Fruit fly (Drosophila melanogaster) whole organism, embryonic: ENCODE data around the gene GstD5.

Experiments used
- Adf1 ChIP-seq: fragments of 200-800 bp; sonication (Bioruptor generic); IDR thresholded peaks from 2 replicates; pipeline ENCODE4 v1.3.6; 2022; ENCODE audit warnings: missing biosample characterization, missing genetic modification characterization
- Asciz ChIP-seq: fragments of 200-800 bp; sonication (Bioruptor generic); optimal IDR thresholded peaks from 2 replicates; lab custom pipeline; 2017; ENCODE audit warnings: missing biosample characterization, mild to moderate bottlenecking, missing genetic modification characterization, missing genetic modification reagents
- B-H1 ChIP-seq: fragments of 200-800 bp; sonication (Bioruptor generic); IDR thresholded peaks from 3 replicates; pipeline ENCODE4 v1.3.6; 2022; ENCODE audit warnings: missing biosample characterization, missing genetic modification characterization
- BEAF-32 ChIP-seq: fragments of 200-800 bp; sonication (Bioruptor generic); optimal IDR thresholded peaks from 3 replicates; lab custom pipeline; 2017; ENCODE audit warnings: missing biosample characterization, missing genetic modification characterization, mild to moderate bottlenecking, moderate library complexity, missing genetic modification reagents
- Blimp-1 ChIP-seq: fragments of 200-800 bp; sonication (Bioruptor generic); optimal IDR thresholded peaks from 3 replicates; lab custom pipeline; 2018; ENCODE audit warnings: missing biosample characterization, missing genetic modification characterization, mild to moderate bottlenecking, moderate library complexity, missing genetic modification reagents
- CG1529 ChIP-seq: fragments of 200-800 bp; sonication (Bioruptor generic); optimal IDR thresholded peaks from 3 replicates; lab custom pipeline; 2018; ENCODE audit warnings: missing biosample characterization, missing genetic modification characterization
- CG1603 ChIP-seq: fragments of 200-800 bp; sonication (Bioruptor generic); optimal IDR thresholded peaks from 2 replicates; lab custom pipeline; 2019; ENCODE audit warnings: missing biosample characterization, mild to moderate bottlenecking, missing genetic modification characterization, moderate library complexity
- CG17186 ChIP-seq: fragments of 200-800 bp; sonication (Bioruptor generic); optimal IDR thresholded peaks from 3 replicates; lab custom pipeline; 2017; ENCODE audit warnings: missing biosample characterization, missing genetic modification reagents, missing genetic modification characterization
- CG17361 ChIP-seq: fragments of 200-800 bp; sonication (Bioruptor generic); IDR thresholded peaks from 3 replicates; pipeline ENCODE4 v1.3.6; 2022; ENCODE audit warnings: missing biosample characterization, missing genetic modification characterization
- CG17829 ChIP-seq: fragments of 200-800 bp; optimal IDR thresholded peaks from 2 replicates; lab custom pipeline; 2019; ENCODE audit warnings: missing biosample characterization, mild to moderate bottlenecking, missing genetic modification characterization, moderate library complexity
- CG32767 ChIP-seq: fragments of 200-800 bp; sonication (Bioruptor generic); IDR thresholded peaks from 2 replicates; pipeline ENCODE4 v1.3.6; 2022; ENCODE audit warnings: missing biosample characterization, missing genetic modification characterization
- CG4328 ChIP-seq: fragments of 200-800 bp; sonication (Bioruptor generic); optimal IDR thresholded peaks from 3 replicates; lab custom pipeline; 2017; ENCODE audit warnings: missing biosample characterization, missing genetic modification reagents, missing genetic modification characterization
- CG4854 ChIP-seq: fragments of 200-800 bp; sonication (Bioruptor generic); optimal IDR thresholded peaks from 2 replicates; lab custom pipeline; 2016; ENCODE audit warnings: missing biosample characterization, missing genetic modification characterization, inconsistent platforms
- CG6272 ChIP-seq: fragments of 200-800 bp; sonication (Bioruptor generic); IDR thresholded peaks from 2 replicates; pipeline ENCODE4 v1.3.6; 2022; ENCODE audit warnings: missing biosample characterization, missing genetic modification characterization
- CG6765 ChIP-seq: fragments of 200-800 bp; sonication (Bioruptor generic); optimal IDR thresholded peaks from 3 replicates; lab custom pipeline; 2017; ENCODE audit warnings: missing biosample characterization, mild to moderate bottlenecking, missing genetic modification characterization
- CG8478 ChIP-seq: fragments of >200 bp; optimal IDR thresholded peaks from 2 replicates; lab custom pipeline; 2018
- CG9727 ChIP-seq: fragments of 200-800 bp; sonication (Bioruptor generic); optimal IDR thresholded peaks from 3 replicates; lab custom pipeline; 2017; ENCODE audit warnings: missing biosample characterization, mild to moderate bottlenecking, missing genetic modification characterization
- Camta ChIP-seq: fragments of 200-800 bp; sonication (Bioruptor generic); optimal IDR thresholded peaks from 2 replicates; lab custom pipeline; 2016; ENCODE audit warnings: missing biosample characterization, missing genetic modification characterization
- Chrac-16 ChIP-seq: fragments of 200-800 bp; sonication (Bioruptor generic); optimal IDR thresholded peaks from 3 replicates; lab custom pipeline; 2016; ENCODE audit warnings: missing biosample characterization, missing genetic modification characterization
- Dfd ChIP-seq, 2 experiments: fragments of >200 bp; optimal IDR thresholded peaks; 2 replicates each; lab custom pipeline; 2017; ENCODE audit warnings: missing biosample characterization in 2 of 2, missing genetic modification characterization in 2 of 2
- Dll ChIP-seq: fragments of 200-800 bp; sonication (Bioruptor generic); IDR thresholded peaks from 4 replicates; pipeline ENCODE4 v1.3.6; 2022; ENCODE audit warnings: missing biosample characterization, missing genetic modification characterization; ENCODE audit not compliant: partially characterized antibody
- E2f1 ChIP-seq: fragments of 200-800 bp; sonication (Bioruptor generic); IDR thresholded peaks from 2 replicates; pipeline ENCODE4 v1.3.6; 2022; ENCODE audit warnings: missing biosample characterization, missing genetic modification characterization
- E2f2 ChIP-seq: fragments of 200-800 bp; sonication (Bioruptor generic); IDR thresholded peaks from 2 replicates; pipeline ENCODE4 v1.3.6; 2022; ENCODE audit warnings: missing biosample characterization, missing genetic modification characterization
- Eip74EF ChIP-seq, 2 experiments: fragments of 200-800 bp in 1 of 2; fragments of >200 bp in 1 of 2; sonication (Bioruptor generic) in 1 of 2; optimal IDR thresholded peaks; 2 replicates each; lab custom pipeline; 2017 to 2019; ENCODE audit warnings: missing biosample characterization in 2 of 2, missing genetic modification characterization in 2 of 2, mild to moderate bottlenecking in 1 of 2, moderate library complexity in 1 of 2
- Fer2 ChIP-seq: fragments of 200-800 bp; sonication (Bioruptor generic); optimal IDR thresholded peaks from 2 replicates; lab custom pipeline; 2018; ENCODE audit warnings: missing biosample characterization, mild to moderate bottlenecking, missing genetic modification characterization, moderate library complexity
- GATAe ChIP-seq: fragments of 200-800 bp; sonication (Bioruptor generic); conservative IDR thresholded peaks from 2 replicates; pipeline ENCODE4 v1.3.6; 2022; ENCODE audit warnings: missing biosample characterization, missing genetic modification characterization
- H15 ChIP-seq: fragments of 200-800 bp; sonication (Bioruptor generic); IDR thresholded peaks from 3 replicates; pipeline ENCODE4 v1.3.6; 2022; ENCODE audit warnings: missing biosample characterization, missing genetic modification characterization
- Hand ChIP-seq: fragments of 200-800 bp; sonication (Bioruptor generic); optimal IDR thresholded peaks from 2 replicates; lab custom pipeline; 2017; ENCODE audit warnings: mild to moderate bottlenecking, missing biosample characterization, missing genetic modification reagents, missing genetic modification characterization
- Hey ChIP-seq: fragments of 200-800 bp; sonication (Bioruptor generic); optimal IDR thresholded peaks from 3 replicates; lab custom pipeline; 2018; ENCODE audit warnings: missing biosample characterization, mild to moderate bottlenecking, missing genetic modification characterization
- Hr51 ChIP-seq, 2 experiments: fragments of 200-800 bp; sonication (Bioruptor generic); optimal IDR thresholded peaks; 2 replicates in 1 of 2; 3 replicates in 1 of 2; lab custom pipeline; 2016 to 2018; ENCODE audit warnings: missing biosample characterization in 2 of 2, missing genetic modification characterization in 2 of 2, mild to moderate bottlenecking in 1 of 2, moderate library complexity in 1 of 2
- Nf-YA ChIP-seq: fragments of 200-800 bp; sonication (Bioruptor generic); IDR thresholded peaks from 2 replicates; pipeline ENCODE4 v1.3.6; 2022; ENCODE audit warnings: missing biosample characterization, missing genetic modification characterization
- Poxn ChIP-seq: fragments of 200-800 bp; sonication (Bioruptor generic); IDR thresholded peaks from 2 replicates; pipeline ENCODE4 v1.3.6; 2022; ENCODE audit warnings: missing biosample characterization, missing genetic modification characterization
- Scr ChIP-seq: fragments of 200-800 bp; sonication (Bioruptor generic); IDR thresholded peaks from 2 replicates; pipeline ENCODE4 v1.3.6; 2022; ENCODE audit warnings: missing biosample characterization, missing genetic modification characterization; ENCODE audit not compliant: partially characterized antibody
- ac ChIP-seq: fragments of 200-800 bp; sonication (Bioruptor generic); optimal IDR thresholded peaks from 3 replicates; lab custom pipeline; 2017; ENCODE audit warnings: missing biosample characterization, mild to moderate bottlenecking, missing genetic modification characterization
- amos ChIP-seq: fragments of 200-800 bp; sonication (Bioruptor generic); IDR thresholded peaks from 2 replicates; pipeline ENCODE4 v1.3.6; 2022; ENCODE audit warnings: missing biosample characterization, missing genetic modification characterization; ENCODE audit not compliant: partially characterized antibody
- ato ChIP-seq: fragments of 200-800 bp; sonication (Bioruptor generic); IDR thresholded peaks from 2 replicates; pipeline ENCODE4 v1.3.6; 2022; ENCODE audit warnings: missing biosample characterization, missing genetic modification characterization; ENCODE audit not compliant: partially characterized antibody
- cas ChIP-seq: fragments of 200-800 bp; sonication (Bioruptor generic); IDR thresholded peaks from 2 replicates; pipeline ENCODE4 v1.3.6; 2022; ENCODE audit warnings: missing biosample characterization, missing genetic modification characterization
- ems ChIP-seq: fragments of 200-800 bp; sonication (Bioruptor generic); optimal IDR thresholded peaks from 3 replicates; lab custom pipeline; 2016; ENCODE audit warnings: missing biosample characterization, missing genetic modification characterization
- fd96Cb ChIP-seq: fragments of 200-800 bp; sonication (Bioruptor generic); optimal IDR thresholded peaks from 2 replicates; lab custom pipeline; 2018; ENCODE audit warnings: missing biosample characterization, mild to moderate bottlenecking, missing genetic modification characterization, moderate library complexity
- inv ChIP-seq: fragments of 200-800 bp; sonication (Bioruptor generic); IDR thresholded peaks from 2 replicates; pipeline ENCODE4 v1.3.6; 2022; ENCODE audit warnings: missing biosample characterization, missing genetic modification characterization; ENCODE audit not compliant: partially characterized antibody
- lbe ChIP-seq: fragments of 200-800 bp; sonication (Bioruptor generic); optimal IDR thresholded peaks from 2 replicates; lab custom pipeline; 2016; ENCODE audit warnings: missing biosample characterization, mild to moderate bottlenecking, missing genetic modification characterization
- luna ChIP-seq: fragments of 200-800 bp; sonication (Bioruptor generic); optimal IDR thresholded peaks from 2 replicates; lab custom pipeline; 2016; ENCODE audit warnings: missing biosample characterization, missing genetic modification characterization
- mld ChIP-seq: fragments of 200-800 bp; sonication (Bioruptor generic); IDR thresholded peaks from 3 replicates; pipeline ENCODE4 v1.3.6; 2022; ENCODE audit warnings: missing biosample characterization, missing genetic modification characterization; ENCODE audit not compliant: partially characterized antibody
- nau ChIP-seq: fragments of 200-800 bp; sonication (Bioruptor generic); optimal IDR thresholded peaks from 3 replicates; lab custom pipeline; 2017; ENCODE audit warnings: missing biosample characterization, mild to moderate bottlenecking, missing genetic modification characterization, missing genetic modification reagents
- nom ChIP-seq: fragments of 200-800 bp; sonication (Bioruptor generic); optimal IDR thresholded peaks from 2 replicates; lab custom pipeline; 2017; ENCODE audit warnings: missing biosample characterization, missing genetic modification characterization, mild to moderate bottlenecking, moderate library complexity, missing genetic modification reagents
- peb ChIP-seq: fragments of 200-800 bp; sonication (Bioruptor generic); IDR thresholded peaks from 2 replicates; pipeline ENCODE4 v1.3.6; 2022; ENCODE audit warnings: missing biosample characterization, missing genetic modification characterization
- repo ChIP-seq: fragments of 200-800 bp; sonication (Bioruptor generic); optimal IDR thresholded peaks from 2 replicates; lab custom pipeline; 2016; ENCODE audit warnings: missing biosample characterization, missing genetic modification characterization
- sens ChIP-seq: fragments of 200-800 bp; sonication (Bioruptor generic); peaks from one replicate; lab custom pipeline; 2016; ENCODE audit warnings: missing biosample characterization, missing genetic modification characterization
- sr ChIP-seq: fragments of 200-800 bp; sonication (Bioruptor generic); IDR thresholded peaks from 3 replicates; pipeline ENCODE4 v1.3.6; 2022; ENCODE audit warnings: missing biosample characterization, missing genetic modification characterization
- unc-4 ChIP-seq: fragments of 200-800 bp; sonication (Bioruptor generic); IDR thresholded peaks from 2 replicates; pipeline ENCODE4 v1.3.6; 2022; ENCODE audit warnings: missing biosample characterization, missing genetic modification characterization; ENCODE audit not compliant: partially characterized antibody

The GstD5 gene

DNA sequence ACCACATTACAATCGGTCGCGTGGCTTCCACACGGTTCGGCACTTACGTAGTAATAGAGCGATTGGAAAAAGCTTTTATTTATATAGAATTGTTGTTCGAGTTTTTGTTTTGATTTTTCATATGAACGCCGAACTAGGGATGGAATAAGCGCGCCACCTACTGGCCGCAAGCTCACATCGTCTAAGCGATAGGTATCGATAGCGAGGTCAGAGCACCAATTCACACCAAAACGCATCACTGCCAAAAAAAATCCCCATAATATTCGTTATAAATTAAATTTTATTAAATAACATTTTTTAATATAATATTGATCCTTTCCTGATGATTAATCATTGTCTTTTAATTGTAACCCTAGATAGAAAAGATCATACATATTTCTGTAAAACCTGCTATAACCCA lies 25.0 kb upstream of the GstD5 start, which contains the start of gene CG10038 (continued):
- TF ChIP-seq CG17829 (peak; percentile 60), Hey (tag; lab: Kevin White, UChicago) (no peak), nom (GFP tag; lab: Kevin White, UChicago) (no peak), Camta (GFP tag; lab: Kevin White, UChicago) (no peak), Fer2 (tag; lab: Kevin White, UChicago) (no peak), fd96Cb (tag; lab: Kevin White, UChicago) (no peak), B-H1 (GFP tag; lab: Robert Waterston, UW) (no peak), Scr (GFP tag; lab: Robert Waterston, UW) (peak; percentile 93), amos (GFP tag; lab: Robert Waterston, UW) (peak; percentile 97), Asciz (no peak), Chrac-16 (GFP tag; lab: Kevin White, UChicago) (peak; percentile 16), CG32767 (GFP tag; lab: Robert Waterston, UW) (no peak), CG17186 (GFP tag; lab: Kevin White, UChicago) (peak; percentile 35), sr (GFP tag; lab: Robert Waterston, UW) (no peak), mld (peak; percentile 80; the same call in 2 of the 3 replicates), repo (GFP tag; lab: Kevin White, UChicago) (no peak), unc-4 (peak; percentile 94), Adf1 (peak; percentile 25; the same call in 1 of the 2 replicates), CG17361 (GFP tag; lab: Robert Waterston, UW) (peak; percentile 37; the same call in 2 of the 3 replicates), CG4328 (GFP tag; lab: Kevin White, UChicago) (no peak), lbe (GFP tag; lab: Kevin White, UChicago) (peak; percentile 37), CG8478 (lab: Kevin White, UChicago) (no peak), Nf-YA (no peak), sens (peak; percentile 77), Blimp-1 (GFP tag; lab: Kevin White, UChicago) (no peak), Hand (GFP tag; lab: Kevin White, UChicago) (no peak), Hr51 (GFP tag; optimal IDR thresholded peaks at IDR 0.05; lab: Kevin White, UChicago) (peak; percentile 43 to 53), Eip74EF (GFP tag; optimal IDR thresholded peaks at IDR 0.05; lab: Kevin White, UChicago) (no peak), Poxn (no peak), CG1603 (tag; lab: Kevin White, UChicago) (peak; percentile 69), inv (GFP tag; lab: Robert Waterston, UW) (peak; percentile 93), CG4854 (GFP tag; lab: Kevin White, UChicago) (no peak), E2f1 (no peak), CG9727 (GFP tag; lab: Kevin White, UChicago) (no peak), ac (GFP tag; lab: Kevin White, UChicago) (no peak), Dll (GFP tag; lab: Robert Waterston, UW) (peak; percentile 93), cas (no peak), nau (no peak), Dfd (GFP tag; optimal IDR thresholded peaks at IDR 0.05; lab: Kevin White, UChicago) (no peak), ato (GFP tag; lab: Robert Waterston, UW) (peak; percentile 87), luna (GFP tag; lab: Kevin White, UChicago) (no peak), peb (GFP tag; lab: Robert Waterston, UW) (no peak), H15 (GFP tag; lab: Robert Waterston, UW) (peak; percentile 42; the same call in 1 of the 3 replicates), CG6765 (no peak), E2f2 (peak; percentile 71), CG1529 (GFP tag; lab: Kevin White, UChicago) (no peak), ems (GFP tag; lab: Kevin White, UChicago) (no peak), GATAe (no peak), BEAF-32 (GFP tag; lab: Kevin White, UChicago) (peak; percentile 93), CG6272 (GFP tag; lab: Robert Waterston, UW) (peak; percentile 68)
